Worm (Caenorhabditis elegans) whole organism, late embryonic: Measurements from ENCODE around the gene mam-2.

Source experiments
- ama-1 ChIP-seq: fragments of 150-350 bp; optimal IDR thresholded peaks from 2 replicates; lab custom pipeline; 2014
- ceh-30 ChIP-seq: fragments of 150-350 bp; optimal IDR thresholded peaks from 2 replicates; lab custom pipeline; 2014; ENCODE audit warnings: missing biosample characterization, missing genetic modification characterization
- ceh-9 ChIP-seq: sonication (generic microtip); optimal IDR thresholded peaks from 2 replicates; lab custom pipeline; 2016; ENCODE audit warnings: mild to moderate bottlenecking, missing genetic modification characterization, inconsistent platforms, missing compliant biosample characterization
- fkh-10 ChIP-seq: fragments of 150-350 bp; optimal IDR thresholded peaks from 2 replicates; lab custom pipeline; 2014; ENCODE audit warnings: missing biosample characterization, missing genetic modification reagents, missing genetic modification characterization
- hlh-6 ChIP-seq: sonication (generic microtip); optimal IDR thresholded peaks from 2 replicates; lab custom pipeline; 2016; ENCODE audit warnings: missing genotype, missing genetic modification characterization, missing compliant biosample characterization
- npax-4 ChIP-seq: sonication (generic microtip); optimal IDR thresholded peaks from 2 replicates; lab custom pipeline; 2016; ENCODE audit warnings: missing genetic modification characterization, missing compliant biosample characterization
- pag-3 ChIP-seq: sonication (generic microtip); optimal IDR thresholded peaks from 2 replicates; lab custom pipeline; 2016; ENCODE audit warnings: missing compliant biosample characterization, missing genetic modification characterization, borderline replicate concordance
- pax-1 ChIP-seq: fragments of 150-350 bp; optimal IDR thresholded peaks from 2 replicates; lab custom pipeline; 2014; ENCODE audit warnings: missing biosample characterization, missing genetic modification characterization
- pha-4 ChIP-seq: fragments of 150-350 bp; optimal IDR thresholded peaks from 2 replicates; lab custom pipeline; 2018; ENCODE audit warnings: missing biosample characterization, missing genetic modification reagents, missing genetic modification characterization
- sox-4 ChIP-seq: sonication (generic microtip); optimal IDR thresholded peaks from 2 replicates; lab custom pipeline; 2017; ENCODE audit warnings: mild to moderate bottlenecking, missing genetic modification characterization, inconsistent platforms, missing compliant biosample characterization
- unc-55 ChIP-seq: sonication (generic microtip); optimal IDR thresholded peaks from 2 replicates; lab custom pipeline; 2017; ENCODE audit warnings: missing biosample characterization, missing genetic modification reagents, missing genetic modification characterization
- unc-86 ChIP-seq: sonication (generic microtip); optimal IDR thresholded peaks from 2 replicates; lab custom pipeline; 2016; ENCODE audit warnings: missing genetic modification characterization, missing compliant biosample characterization

- TF ChIP-seq npax-4 (tag; lab: Kevin White, UChicago) (no peak), ceh-30 (no peak), fkh-10 (GFP tag; lab: Kevin White, UChicago) (no peak), unc-55 (GFP tag; lab: Kevin White, UChicago) (no peak), pax-1 (no peak), unc-86 (tag; lab: Kevin White, UChicago) (no peak), hlh-6 (tag; lab: Kevin White, UChicago) (no peak), ama-1 (lab: Kevin White, UChicago) (no peak), sox-4 (tag; lab: Kevin White, UChicago) (no peak), ceh-9 (tag; lab: Kevin White, UChicago) (no peak), pag-3 (tag; lab: Kevin White, UChicago) (no peak), pha-4 (no peak)
Measured at ce11 chrIV:9953333-9953732, 29.7 kb upstream of the mam-2 start, which contains the start of gene gon-1.
